Worm (Caenorhabditis elegans): ENCODE measurements around the gene best-23.

The best-23 gene

DNA sequence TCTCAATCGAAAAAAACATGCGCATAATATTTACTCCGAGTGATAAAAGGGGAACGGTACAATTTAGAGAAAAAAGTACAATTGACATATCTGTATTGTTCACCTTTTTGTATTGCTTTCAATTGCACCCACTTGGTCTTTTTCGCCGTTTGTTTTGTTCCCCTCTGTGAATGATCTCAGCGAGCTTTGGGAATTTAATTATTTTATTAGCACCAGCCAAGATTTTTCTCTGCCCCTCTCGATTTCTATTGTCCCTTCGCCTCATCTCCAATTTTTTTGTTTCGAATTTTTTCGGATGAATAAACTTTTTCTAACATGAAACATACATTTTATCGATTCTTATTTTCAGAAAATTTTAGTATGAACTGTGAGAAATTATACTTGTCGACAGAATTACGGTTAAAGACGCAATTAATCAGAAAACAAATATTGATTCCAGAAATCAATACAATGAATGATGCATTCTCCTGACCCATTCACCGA is 7.2 kb downstream of the best-23 start, which contains the start of gene rev-1:
rev-1 (plus strand) TSS at position 433 of the 483 bp plus-strand sequence.
- peak; percentile 8 for TF ChIP-seq ama-1 (optimal IDR thresholded peaks at IDR 0.05)
- TF ChIP-seq sdz-12 (GFP tag; optimal IDR thresholded peaks at IDR 0.05): no peak
- TF ChIP-seq arid-1 (GFP tag; conservative IDR thresholded peaks at IDR 0.05): 0 out of 2 replicates have a peak, but pooled peaks have one; percentile 45
- no peak for TF ChIP-seq fkh-10 (GFP tag; optimal IDR thresholded peaks at IDR 0.05)
- peak in 1 of 2 experiments; percentile 61 for TF ChIP-seq unc-62 (GFP tag; optimal IDR thresholded peaks at IDR 0.05 in 1 of 2)
- TF ChIP-seq unc-62 (tag; optimal IDR thresholded peaks at IDR 0.05): no peak
- no peak for TF ChIP-seq ZK546.5 (tag; optimal IDR thresholded peaks at IDR 0.05)
- 0 out of 2 replicates have a peak, but pooled peaks have one; percentile 32 for TF ChIP-seq lin-38 (GFP tag; IDR thresholded peaks at IDR 0.05)

DNA sequence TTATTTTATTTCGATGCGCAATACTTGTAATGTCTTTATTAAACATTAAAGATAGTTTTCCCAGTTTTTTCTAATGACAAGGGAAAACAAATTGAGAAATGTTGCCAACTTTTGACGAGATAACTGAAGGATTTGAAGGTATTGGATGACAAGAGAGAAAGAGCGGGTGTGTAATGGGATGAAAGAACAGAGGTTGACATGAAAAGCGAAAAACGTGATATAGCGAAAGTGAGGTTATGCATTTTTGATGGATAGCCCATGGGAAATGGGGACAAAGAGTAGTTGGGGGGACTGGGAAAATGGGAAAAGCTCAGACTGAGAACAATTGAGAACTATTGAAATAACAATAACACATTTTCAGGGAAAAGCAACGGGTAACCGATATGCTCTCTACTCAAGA is 12.2 kb downstream of the best-23 start:
- TF ChIP-seq lim-7 (GFP tag; IDR thresholded peaks at IDR 0.05): no peak
- no peak for TF ChIP-seq ceh-32 (tag; optimal IDR thresholded peaks at IDR 0.05; ENCODE audit: poor library complexity)
- TF ChIP-seq T20F7.1 (GFP tag; optimal IDR thresholded peaks at IDR 0.05): peak; percentile 1
- TF ChIP-seq madf-9 (GFP tag; conservative IDR thresholded peaks at IDR 0.05): 0 out of 2 replicates have a peak, but pooled peaks have one; percentile 36
- peak; percentile 19 for TF ChIP-seq hlh-30 (tag; optimal IDR thresholded peaks at IDR 0.05; ENCODE audit: insufficient read depth)
- peak in 1 of 2 experiments; percentile 0 for TF ChIP-seq lsy-2 (tag; optimal IDR thresholded peaks at IDR 0.05)
- TF ChIP-seq unc-62 (GFP tag; optimal IDR thresholded peaks at IDR 0.05 in 1 of 2): peak in 1 of 2 experiments; percentile 98
- no peak for TF ChIP-seq unc-62 (tag; optimal IDR thresholded peaks at IDR 0.05)

DNA sequence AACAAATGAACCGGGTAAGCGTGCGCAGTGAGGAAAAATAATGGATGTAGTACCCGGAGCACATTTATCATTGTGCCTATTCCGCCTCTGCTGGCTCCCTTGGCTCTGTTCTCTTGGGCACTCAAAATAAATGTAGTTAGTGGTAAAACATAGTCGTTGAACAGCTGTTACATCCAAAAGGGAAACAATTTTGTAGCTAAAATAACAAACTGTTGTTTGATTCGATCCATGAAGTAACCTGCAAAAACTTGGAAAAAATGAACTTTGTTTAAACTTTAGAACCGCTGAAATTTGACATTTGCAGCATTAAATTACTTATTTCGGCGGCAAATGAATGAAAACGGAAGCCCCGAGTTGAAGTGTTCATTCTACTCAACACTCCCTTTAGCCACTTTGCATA is 13.7 kb downstream of the best-23 start:
- TF ChIP-seq aha-1 (tag) (peak; percentile 78), unc-62 (GFP tag; optimal IDR thresholded peaks at IDR 0.05 in 1 of 2) (peak in 1 of 2 experiments; percentile 68), unc-62 (tag; optimal IDR thresholded peaks at IDR 0.05) (no peak), unc-130 (GFP tag; optimal IDR thresholded peaks at IDR 0.05) (no peak)

DNA sequence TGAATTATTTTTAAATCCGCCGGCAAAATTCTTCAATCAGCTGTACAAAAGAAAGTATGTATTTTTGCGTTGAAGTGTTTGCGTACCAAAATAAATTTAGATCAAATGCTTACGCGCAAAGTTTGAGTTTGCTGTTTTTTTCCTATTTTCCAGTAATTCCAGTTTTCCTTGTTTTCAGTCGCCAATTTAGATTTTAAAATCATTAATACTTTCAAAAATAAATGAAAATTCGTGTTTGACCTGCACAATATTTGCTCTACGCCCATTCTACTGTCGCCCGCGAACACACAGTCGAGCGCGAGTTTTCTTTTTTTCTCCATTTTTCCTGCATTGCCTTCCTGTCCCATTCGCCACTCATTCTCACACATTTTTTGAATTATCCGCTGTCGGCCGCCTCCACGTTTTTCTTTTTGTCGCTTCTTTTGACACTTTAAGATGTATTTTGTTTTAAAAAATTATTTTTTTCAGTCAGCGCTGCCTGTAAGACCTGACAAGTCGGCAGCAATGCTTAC is 14.6 kb downstream of the best-23 start, which contains the start of gene ptc-1:
ptc-1 (plus strand) TSS at position 462 of the 512 bp plus-strand sequence.
- no peak for TF ChIP-seq nhr-77 (tag; optimal IDR thresholded peaks at IDR 0.05)
- peak; percentile 25 for TF ChIP-seq unc-130 (GFP tag; optimal IDR thresholded peaks at IDR 0.05)

DNA sequence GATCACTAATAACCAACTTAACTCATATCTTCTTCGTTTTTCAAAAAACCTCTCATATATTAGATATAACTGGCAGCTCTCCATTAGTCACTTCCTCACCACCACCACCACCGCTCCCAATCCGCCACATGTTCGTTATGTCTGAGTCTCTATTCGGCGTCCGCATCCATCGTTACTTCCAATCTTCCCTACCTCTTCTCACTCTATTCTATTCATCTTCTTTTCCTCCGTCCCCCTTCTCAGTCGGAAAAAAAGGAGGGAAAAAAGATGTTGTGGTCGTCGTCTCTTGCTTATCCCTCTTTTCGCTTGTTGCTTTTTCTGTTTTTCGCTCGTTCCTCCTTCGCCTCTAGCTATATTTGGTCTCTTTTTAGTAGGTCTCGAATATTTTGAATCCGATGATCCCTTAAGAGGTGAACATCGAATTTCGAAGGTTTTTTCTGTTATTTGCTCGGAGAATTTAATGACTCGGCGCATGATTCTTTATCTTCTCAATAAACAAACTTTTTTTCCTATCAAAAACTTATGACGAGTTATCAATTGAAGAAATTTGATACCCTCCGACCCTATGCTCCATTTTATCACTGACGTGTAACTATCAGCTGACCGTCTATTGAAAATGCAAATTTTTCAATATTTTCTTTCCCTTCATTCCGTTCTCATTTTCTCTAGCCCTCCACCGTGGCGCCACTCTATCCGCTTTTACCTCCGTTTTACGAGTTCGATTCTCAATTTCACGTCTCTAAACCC is 15.3 kb downstream of the best-23 start:
- TF ChIP-seq Y75B8A.6 (GFP tag; IDR thresholded peaks at IDR 0.05): no peak
- TF ChIP-seq hlh-11 (tag; optimal IDR thresholded peaks at IDR 0.05): peak; percentile 28
- TF ChIP-seq nhr-28 (tag; optimal IDR thresholded peaks at IDR 0.05): peak; percentile 31
- no peak for TF ChIP-seq nhr-10 (tag; optimal IDR thresholded peaks at IDR 0.05)
- TF ChIP-seq snpc-4 (tag; optimal IDR thresholded peaks at IDR 0.05): no peak
- no peak for TF ChIP-seq zfp-2 (tag; optimal IDR thresholded peaks at IDR 0.05)
- TF ChIP-seq ceh-20 (GFP tag; IDR thresholded peaks at IDR 0.05): no peak
- TF ChIP-seq T26A8.4 (GFP tag; IDR thresholded peaks at IDR 0.05): no peak; the same call in 1 of the 2 replicates
- TF ChIP-seq daf-12 (tag; optimal IDR thresholded peaks at IDR 0.05): no peak
- TF ChIP-seq F26F4.8 (GFP tag; conservative IDR thresholded peaks at IDR 0.05): no peak
- TF ChIP-seq zip-11 (GFP tag; IDR thresholded peaks at IDR 0.05): no peak
- no peak for TF ChIP-seq tag-97 (GFP tag; IDR thresholded peaks at IDR 0.05)
- TF ChIP-seq sdz-12 (GFP tag; optimal IDR thresholded peaks at IDR 0.05): no peak
- TF ChIP-seq nhr-41 (GFP tag; IDR thresholded peaks at IDR 0.05): peak; percentile 80; the same call in 1 of the 2 replicates
- peak in 1 of 2 experiments; percentile 11 for TF ChIP-seq mdl-1 (tag; optimal IDR thresholded peaks at IDR 0.05)
- TF ChIP-seq egl-27 (tag; optimal IDR thresholded peaks at IDR 0.05): no peak
- TF ChIP-seq Y5F2A.4 (GFP tag; optimal IDR thresholded peaks at IDR 0.05): no peak
- peak; percentile 73 for TF ChIP-seq dmd-6 (GFP tag; IDR thresholded peaks at IDR 0.05)
- no peak for TF ChIP-seq lin-13 (GFP tag; optimal IDR thresholded peaks at IDR 0.05)
- no peak; the same call in 1 of the 2 replicates for TF ChIP-seq madf-9 (GFP tag; conservative IDR thresholded peaks at IDR 0.05)
- peak; percentile 53 for TF ChIP-seq mxl-3 (GFP tag; optimal IDR thresholded peaks at IDR 0.05)
- TF ChIP-seq F49E8.2 (tag; optimal IDR thresholded peaks at IDR 0.05; ENCODE audit: borderline replicate concordance): no peak
- no peak for TF ChIP-seq daf-8 (GFP tag; IDR thresholded peaks at IDR 0.05)
- TF ChIP-seq lin-39 (tag; optimal IDR thresholded peaks at IDR 0.05): no peak
- TF ChIP-seq nhr-42 (GFP tag; IDR thresholded peaks at IDR 0.05): no peak
- TF ChIP-seq spr-1 (tag; optimal IDR thresholded peaks at IDR 0.05): no peak
- TF ChIP-seq aha-1 (tag): peak; percentile 80
